Worm (Caenorhabditis elegans) whole organism, early embryonic: ENCODE measurements around the gene rde-1.

ENCODE experiments used
- ama-1 ChIP-seq: fragments of 150-350 bp; optimal IDR thresholded peaks from 2 replicates; lab custom pipeline; 2014
- ets-7 ChIP-seq: sonication (generic microtip); optimal IDR thresholded peaks from 2 replicates; lab custom pipeline; 2016; ENCODE audit warnings: missing genotype, missing genetic modification characterization, missing compliant biosample characterization
- flt-1 ChIP-seq: fragments of 200-800 bp; sonication (Bioruptor generic); IDR thresholded peaks from 2 replicates; pipeline ENCODE4 v1.3.6; 2022; ENCODE audit warnings: missing genetic modification characterization, missing compliant biosample characterization
- hnd-1 ChIP-seq: sonication (generic microtip); optimal IDR thresholded peaks from 2 replicates; lab custom pipeline; 2016; ENCODE audit warnings: missing genetic modification characterization, missing compliant biosample characterization
- pes-1 ChIP-seq: fragments of 200-800 bp; sonication (Bioruptor generic); IDR thresholded peaks from 2 replicates; pipeline ENCODE4 v1.3.6; 2022; ENCODE audit warnings: missing genetic modification reagents, missing genetic modification characterization, missing compliant biosample characterization

DNA sequence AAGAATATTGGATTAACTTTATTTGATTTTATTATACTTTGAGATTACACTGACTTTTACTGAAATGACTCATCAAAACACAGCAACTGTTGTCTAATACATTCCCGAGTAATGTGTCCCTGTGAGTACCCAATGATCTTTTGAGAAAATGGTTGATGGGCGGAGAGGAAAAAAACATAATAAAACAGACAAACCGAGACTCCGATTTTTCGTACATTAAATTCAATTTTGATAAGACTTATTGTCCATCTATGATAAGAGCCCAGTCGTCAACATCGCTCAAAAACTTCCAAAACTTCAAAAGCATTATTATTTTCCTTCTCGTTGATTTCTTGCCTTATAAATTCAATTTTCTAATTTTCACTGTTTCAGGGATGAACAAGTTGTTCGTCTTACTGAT lies 40.6 kb downstream of the rde-1 start, which contains the start of gene ttr-46:
- TF ChIP-seq hnd-1 (tag; lab: Kevin White, UChicago) (no peak), ets-7 (no peak), flt-1 (no peak), ama-1 (lab: Kevin White, UChicago) (no peak), pes-1 (GFP tag; lab: Robert Waterston, UW) (no peak)
